Fruit fly (Drosophila melanogaster) whole organism, embryonic: ENCODE data around the gene Rbp.

Experiments
- CG10147 ChIP-seq: fragments of 200-800 bp; sonication (Bioruptor generic); optimal IDR thresholded peaks from 2 replicates; lab custom pipeline; 2019; ENCODE audit warnings: missing biosample characterization, mild to moderate bottlenecking, missing genetic modification characterization, moderate library complexity
- CG10321 ChIP-seq: fragments of 200-800 bp; sonication (Bioruptor generic); IDR thresholded peaks from 2 replicates; pipeline ENCODE4 v1.3.6; 2022; ENCODE audit warnings: missing biosample characterization, missing genetic modification characterization
- CG11093 ChIP-seq: fragments of 200-800 bp; sonication (Bioruptor generic); IDR thresholded peaks from 3 replicates; pipeline ENCODE4 v1.3.6; 2022; ENCODE audit warnings: missing biosample characterization, missing genetic modification characterization
- CG11456 ChIP-seq: fragments of 200-800 bp; sonication (Bioruptor generic); IDR thresholded peaks from 3 replicates; pipeline ENCODE4 v1.3.6; 2022; ENCODE audit warnings: missing biosample characterization, missing genetic modification characterization
- CG12391 ChIP-seq: fragments of 200-800 bp; sonication (Bioruptor generic); optimal IDR thresholded peaks from 3 replicates; lab custom pipeline; 2018; ENCODE audit warnings: missing biosample characterization, mild to moderate bottlenecking, missing genetic modification characterization, moderate library complexity
- CG13296 ChIP-seq: fragments of 200-800 bp; sonication (Bioruptor generic); optimal IDR thresholded peaks from 3 replicates; lab custom pipeline; 2018; ENCODE audit warnings: missing biosample characterization, mild to moderate bottlenecking, missing genetic modification characterization
- CG14014 ChIP-seq: fragments of 200-800 bp; sonication (Bioruptor generic); IDR thresholded peaks from 2 replicates; pipeline ENCODE4 v1.3.6; 2022; ENCODE audit warnings: missing biosample characterization, missing genetic modification characterization
- CG15073 ChIP-seq: fragments of 200-800 bp; sonication (Bioruptor generic); optimal IDR thresholded peaks from 2 replicates; lab custom pipeline; 2016; ENCODE audit warnings: missing biosample characterization, missing genetic modification characterization
- CG17829 ChIP-seq: fragments of 200-800 bp; optimal IDR thresholded peaks from 2 replicates; lab custom pipeline; 2019; ENCODE audit warnings: missing biosample characterization, mild to moderate bottlenecking, missing genetic modification characterization, moderate library complexity
- CG18764 ChIP-seq: fragments of 200-800 bp; sonication (Bioruptor generic); optimal IDR thresholded peaks from 3 replicates; lab custom pipeline; 2016; ENCODE audit warnings: missing biosample characterization, missing genetic modification characterization
- CG2202 ChIP-seq: fragments of 200-800 bp; sonication (Bioruptor generic); optimal IDR thresholded peaks from 2 replicates; lab custom pipeline; 2018; ENCODE audit warnings: missing biosample characterization, mild to moderate bottlenecking, missing genetic modification characterization
- CG30431 ChIP-seq: fragments of 200-800 bp; sonication (Bioruptor generic); optimal IDR thresholded peaks from 2 replicates; lab custom pipeline; 2017; ENCODE audit warnings: missing biosample characterization, missing genetic modification characterization
- CG32772 ChIP-seq: fragments of 200-800 bp; sonication (Bioruptor generic); IDR thresholded peaks from 2 replicates; pipeline ENCODE4 v1.3.6; 2022; ENCODE audit warnings: missing biosample characterization, missing genetic modification characterization
- CG4820 ChIP-seq: fragments of 200-800 bp; sonication (Bioruptor generic); optimal IDR thresholded peaks from 3 replicates; lab custom pipeline; 2016; ENCODE audit warnings: missing biosample characterization, missing genetic modification characterization
- CG5953 ChIP-seq: fragments of 200-800 bp; sonication (Bioruptor generic); IDR thresholded peaks from 2 replicates; pipeline ENCODE4 v1.3.6; 2022; ENCODE audit warnings: missing biosample characterization, missing genetic modification characterization
- CG6683 ChIP-seq: fragments of 200-800 bp; sonication (Bioruptor generic); optimal IDR thresholded peaks from 2 replicates; lab custom pipeline; 2017; ENCODE audit warnings: missing biosample characterization, mild to moderate bottlenecking, missing genetic modification characterization, missing genetic modification reagents
- CG6689 ChIP-seq: fragments of 200-800 bp; sonication (Bioruptor generic); IDR thresholded peaks from 2 replicates; pipeline ENCODE4 v1.3.6; 2022; ENCODE audit warnings: missing biosample characterization, missing genetic modification characterization
- CG8924 ChIP-seq: fragments of 200-800 bp; optimal IDR thresholded peaks from 3 replicates; lab custom pipeline; 2019; ENCODE audit warnings: missing biosample characterization, mild to moderate bottlenecking, missing genetic modification characterization, moderate library complexity
- CG9817 ChIP-seq: fragments of 200-800 bp; sonication (Bioruptor generic); optimal IDR thresholded peaks from 2 replicates; lab custom pipeline; 2018; ENCODE audit warnings: missing biosample characterization, mild to moderate bottlenecking, missing genetic modification characterization, moderate library complexity
- CG9876 ChIP-seq: fragments of 200-800 bp; sonication (Bioruptor generic); optimal IDR thresholded peaks from 2 replicates; lab custom pipeline; 2016; ENCODE audit warnings: missing biosample characterization, missing genetic modification characterization
- CG9932 ChIP-seq: fragments of 200-800 bp; sonication (Bioruptor generic); IDR thresholded peaks from 2 replicates; pipeline ENCODE4 v1.3.6; 2022; ENCODE audit warnings: missing biosample characterization, missing genetic modification characterization
- Dbx ChIP-seq: fragments of 200-800 bp; sonication (Bioruptor generic); IDR thresholded peaks from 3 replicates; pipeline ENCODE4 v1.3.6; 2022; ENCODE audit warnings: missing biosample characterization, missing genetic modification characterization
- Doc2 ChIP-seq: fragments of 200-800 bp; sonication (Bioruptor generic); IDR thresholded peaks from 2 replicates; pipeline ENCODE4 v1.3.6; 2022; ENCODE audit warnings: missing biosample characterization, missing genetic modification characterization
- Ets65A ChIP-seq: fragments of 200-800 bp; sonication (Bioruptor generic); peaks from one replicate; lab custom pipeline; 2016; ENCODE audit warnings: missing biosample characterization, missing genetic modification characterization
- H2.0 ChIP-seq: fragments of 200-800 bp; sonication (Bioruptor generic); IDR thresholded peaks from 2 replicates; pipeline ENCODE4 v1.3.6; 2022; ENCODE audit warnings: missing biosample characterization, missing genetic modification characterization
- HLH4C ChIP-seq: fragments of 200-800 bp; sonication (Bioruptor generic); IDR thresholded peaks from 3 replicates; pipeline ENCODE4 v1.3.6; 2022; ENCODE audit warnings: missing biosample characterization, missing genetic modification characterization; ENCODE audit not compliant: partially characterized antibody
- Nf-YA ChIP-seq: fragments of 200-800 bp; sonication (Bioruptor generic); IDR thresholded peaks from 2 replicates; pipeline ENCODE4 v1.3.6; 2022; ENCODE audit warnings: missing biosample characterization, missing genetic modification characterization
- Ravus ChIP-seq: fragments of 200-800 bp; sonication (Bioruptor generic); IDR thresholded peaks from 2 replicates; pipeline ENCODE4 v1.3.6; 2022; ENCODE audit warnings: missing biosample characterization, missing genetic modification characterization
- Rfx ChIP-seq: fragments of 200-800 bp; sonication (Bioruptor generic); IDR thresholded peaks from 2 replicates; pipeline ENCODE4 v1.3.6; 2022; ENCODE audit warnings: missing biosample characterization, missing genetic modification characterization
- TFAM ChIP-seq: fragments of 200-800 bp; sonication (Bioruptor generic); optimal IDR thresholded peaks from 2 replicates; lab custom pipeline; 2017; ENCODE audit warnings: missing biosample characterization, missing genetic modification characterization, inconsistent platforms
- Xbp1 ChIP-seq: fragments of 200-800 bp; sonication (Bioruptor generic); optimal IDR thresholded peaks from 3 replicates; lab custom pipeline; 2016; ENCODE audit warnings: missing biosample characterization, mild to moderate bottlenecking, missing genetic modification characterization
- ash1 ChIP-seq: fragments of 200-800 bp; sonication (Bioruptor generic); optimal IDR thresholded peaks from 2 replicates; lab custom pipeline; 2018; ENCODE audit warnings: missing biosample characterization, mild to moderate bottlenecking, missing genetic modification characterization
- bsh ChIP-seq, 2 experiments: fragments of 200-800 bp; sonication (Bioruptor generic); optimal IDR thresholded peaks; 2 replicates each; lab custom pipeline; 2017 to 2018; ENCODE audit warnings: mild to moderate bottlenecking in 2 of 2, missing biosample characterization in 2 of 2, missing genetic modification characterization in 2 of 2, moderate library complexity in 1 of 2
- caup ChIP-seq: fragments of 200-800 bp; sonication (Bioruptor generic); optimal IDR thresholded peaks from 3 replicates; lab custom pipeline; 2017; ENCODE audit warnings: missing biosample characterization, mild to moderate bottlenecking, missing genetic modification characterization, moderate library complexity; ENCODE audit not compliant: severe bottlenecking
- crc ChIP-seq: fragments of 200-800 bp; sonication (Bioruptor generic); optimal IDR thresholded peaks from 2 replicates; lab custom pipeline; 2016; ENCODE audit warnings: missing biosample characterization, missing genetic modification characterization
- emc ChIP-seq: fragments of 200-800 bp; sonication (Bioruptor generic); optimal IDR thresholded peaks from 2 replicates; lab custom pipeline; 2016; ENCODE audit warnings: missing biosample characterization, missing genetic modification characterization
- en ChIP-seq: fragments of 200-800 bp; sonication (Bioruptor generic); optimal IDR thresholded peaks from 2 replicates; lab custom pipeline; 2016; ENCODE audit warnings: missing biosample characterization, missing genetic modification characterization
- gce ChIP-seq: fragments of 200-800 bp; sonication (Bioruptor generic); IDR thresholded peaks from 3 replicates; pipeline ENCODE4 v1.3.6; 2022; ENCODE audit warnings: missing biosample characterization, missing genetic modification characterization
- grn ChIP-seq: fragments of 200-800 bp; sonication (Bioruptor generic); optimal IDR thresholded peaks from 3 replicates; lab custom pipeline; 2017; ENCODE audit warnings: missing biosample characterization, missing genetic modification characterization
- gro ChIP-seq: fragments of 200-800 bp; sonication (Bioruptor generic); optimal IDR thresholded peaks from 2 replicates; lab custom pipeline; 2016; ENCODE audit warnings: missing biosample characterization, missing genetic modification characterization
- gt ChIP-seq: fragments of 200-800 bp; sonication (Bioruptor generic); IDR thresholded peaks from 2 replicates; pipeline ENCODE4 v1.3.6; 2022; ENCODE audit warnings: missing biosample characterization, missing genetic modification characterization
- her ChIP-seq: fragments of 200-800 bp; sonication (Bioruptor generic); optimal IDR thresholded peaks from 2 replicates; lab custom pipeline; 2016; ENCODE audit warnings: missing biosample characterization, missing genetic modification characterization
- kah ChIP-seq: fragments of 200-800 bp; sonication (Bioruptor generic); optimal IDR thresholded peaks from 2 replicates; lab custom pipeline; 2018; ENCODE audit warnings: missing biosample characterization, mild to moderate bottlenecking, missing genetic modification characterization
- mam ChIP-seq: fragments of 200-800 bp; sonication (Bioruptor generic); optimal IDR thresholded peaks from 3 replicates; lab custom pipeline; 2016; ENCODE audit warnings: missing biosample characterization, missing genetic modification characterization
- nerfin-1 ChIP-seq: fragments of 200-800 bp; sonication (Bioruptor generic); optimal IDR thresholded peaks from 3 replicates; lab custom pipeline; 2019; ENCODE audit warnings: missing biosample characterization, mild to moderate bottlenecking, missing genetic modification characterization, moderate library complexity
- odd ChIP-seq: fragments of 200-800 bp; sonication (Bioruptor generic); optimal IDR thresholded peaks from 2 replicates; lab custom pipeline; 2017; ENCODE audit warnings: missing biosample characterization, mild to moderate bottlenecking, missing genetic modification characterization
- peb ChIP-seq: fragments of 200-800 bp; sonication (Bioruptor generic); IDR thresholded peaks from 2 replicates; pipeline ENCODE4 v1.3.6; 2022; ENCODE audit warnings: missing biosample characterization, missing genetic modification characterization
- pum ChIP-seq: fragments of 200-800 bp; sonication (Bioruptor generic); optimal IDR thresholded peaks from 2 replicates; lab custom pipeline; 2016; ENCODE audit warnings: missing biosample characterization, missing genetic modification characterization
- slou ChIP-seq: fragments of 200-800 bp; sonication (Bioruptor generic); optimal IDR thresholded peaks from 3 replicates; lab custom pipeline; 2016; ENCODE audit warnings: missing biosample characterization, missing genetic modification characterization
- sug ChIP-seq: fragments of 200-800 bp; optimal IDR thresholded peaks from 2 replicates; lab custom pipeline; 2019; ENCODE audit warnings: missing biosample characterization, mild to moderate bottlenecking, missing genetic modification characterization, moderate library complexity
- unpg ChIP-seq: fragments of 200-800 bp; sonication (Bioruptor generic); optimal IDR thresholded peaks from 3 replicates; lab custom pipeline; 2018; ENCODE audit warnings: missing biosample characterization, mild to moderate bottlenecking, missing genetic modification characterization, moderate library complexity
- zfh1 ChIP-seq: fragments of 200-800 bp; sonication (Bioruptor generic); IDR thresholded peaks from 3 replicates; pipeline ENCODE4 v1.3.6; 2022; ENCODE audit warnings: missing biosample characterization, missing genetic modification characterization

Gene Rbp

dm6 chr3R:15366839-15367238 is 7.6 kb upstream of the Rbp start (continued):
- peak; percentile 39 for TF ChIP-seq CG9817 (tag; lab: Kevin White, UChicago)
- no peak for TF ChIP-seq CG9876 (GFP tag; lab: Kevin White, UChicago)
- TF ChIP-seq CG12391 (tag; lab: Kevin White, UChicago), result peak; percentile 62
- TF ChIP-seq Nf-YA (GFP tag; lab: Robert Waterston, UW), result no peak
- peak; percentile 68 for TF ChIP-seq Ets65A
- TF ChIP-seq odd (GFP tag; lab: Kevin White, UChicago), result no peak
- no peak for TF ChIP-seq nerfin-1 (tag; lab: Kevin White, UChicago)
- no peak for TF ChIP-seq her
- 0 out of 3 replicates have a peak, but pooled peaks have one; percentile 29 for TF ChIP-seq Dbx (GFP tag; lab: Robert Waterston, UW)
- TF ChIP-seq sug (tag; lab: Kevin White, UChicago), result no peak
- TF ChIP-seq peb (GFP tag; lab: Robert Waterston, UW), result no peak
- TF ChIP-seq bsh (GFP tag; optimal IDR thresholded peaks at IDR 0.05; lab: Kevin White, UChicago), result peak in 1 of 2 experiments; percentile 62
- TF ChIP-seq CG32772, result peak; percentile 42; the same call in 1 of the 2 replicates
- TF ChIP-seq CG11456, result no peak
- no peak for TF ChIP-seq kah (GFP tag; lab: Kevin White, UChicago)
- no peak for TF ChIP-seq zfh1 (GFP tag; lab: Robert Waterston, UW)
- no peak for TF ChIP-seq CG18764 (GFP tag; lab: Kevin White, UChicago)
- TF ChIP-seq slou (GFP tag; lab: Kevin White, UChicago), result no peak
- TF ChIP-seq mam (GFP tag; lab: Kevin White, UChicago), result no peak
- no peak for TF ChIP-seq ash1 (GFP tag; lab: Kevin White, UChicago)
- TF ChIP-seq HLH4C (GFP tag; lab: Robert Waterston, UW), result no peak
- peak; percentile 28 for TF ChIP-seq Xbp1
- peak; percentile 9 for TF ChIP-seq CG8924 (tag; lab: Kevin White, UChicago)
- peak; percentile 49; the same call in 1 of the 2 replicates for TF ChIP-seq CG14014
- no peak for TF ChIP-seq grn (GFP tag; lab: Kevin White, UChicago)
- peak; percentile 39 for TF ChIP-seq Rfx (GFP tag; lab: Robert Waterston, UW)
- TF ChIP-seq CG30431, result no peak
- TF ChIP-seq CG11093, result no peak
- peak; percentile 74 for TF ChIP-seq unpg (GFP tag; lab: Kevin White, UChicago)
- no peak for TF ChIP-seq CG15073 (GFP tag; lab: Kevin White, UChicago)
- TF ChIP-seq CG2202 (tag; lab: Kevin White, UChicago), result no peak
- no peak for TF ChIP-seq pum
- no peak for TF ChIP-seq Ravus (GFP tag; lab: Robert Waterston, UW)
- TF ChIP-seq CG5953 (GFP tag; lab: Robert Waterston, UW), result no peak
- TF ChIP-seq CG6689, result 0 out of 2 replicates have a peak, but pooled peaks have one; percentile 29
- peak; percentile 40 for TF ChIP-seq CG17829 (tag; lab: Kevin White, UChicago)
- TF ChIP-seq H2.0 (GFP tag; lab: Robert Waterston, UW), result peak; percentile 23; the same call in 1 of the 2 replicates
- no peak for TF ChIP-seq Doc2 (GFP tag; lab: Robert Waterston, UW)
- peak; percentile 8 for TF ChIP-seq CG6683
- no peak for TF ChIP-seq crc (GFP tag; lab: Kevin White, UChicago)
- no peak for TF ChIP-seq CG10147 (GFP tag; lab: Kevin White, UChicago)
- TF ChIP-seq gce (GFP tag; lab: Robert Waterston, UW), result no peak
- no peak for TF ChIP-seq gro (GFP tag; lab: Kevin White, UChicago)
- TF ChIP-seq CG13296 (GFP tag; lab: Kevin White, UChicago), result peak; percentile 20
- TF ChIP-seq en (GFP tag; lab: Kevin White, UChicago), result no peak
- no peak for TF ChIP-seq TFAM (GFP tag; lab: Kevin White, UChicago)
- no peak for TF ChIP-seq CG4820 (GFP tag; lab: Kevin White, UChicago)
- no peak for TF ChIP-seq emc (GFP tag; lab: Kevin White, UChicago)
- TF ChIP-seq CG9932 (GFP tag; lab: Robert Waterston, UW), result no peak
- no peak for TF ChIP-seq gt (GFP tag; lab: Robert Waterston, UW)
- 0 out of 2 replicates have a peak, but pooled peaks have one; percentile 8 for TF ChIP-seq CG10321 (GFP tag; lab: Robert Waterston, UW)
- TF ChIP-seq caup (GFP tag; lab: Kevin White, UChicago), result no peak
